Fruit fly (Drosophila melanogaster) whole organism, embryonic: ENCODE measurements around the gene rhea.

Experiments used
- CG10366 ChIP-seq: fragments of 200-800 bp; sonication (Bioruptor generic); IDR thresholded peaks from 2 replicates; pipeline ENCODE4 v1.3.6; 2022; ENCODE audit warnings: missing biosample characterization, missing genetic modification characterization
- CG11247 ChIP-seq: fragments of 200-800 bp; sonication (Bioruptor generic); IDR thresholded peaks from 2 replicates; pipeline ENCODE4 v1.3.6; 2022; ENCODE audit warnings: missing biosample characterization, missing genetic modification characterization
- CG11456 ChIP-seq: fragments of 200-800 bp; sonication (Bioruptor generic); IDR thresholded peaks from 3 replicates; pipeline ENCODE4 v1.3.6; 2022; ENCODE audit warnings: missing biosample characterization, missing genetic modification characterization
- CG13775 ChIP-seq: fragments of 200-800 bp; sonication (Bioruptor generic); optimal IDR thresholded peaks from 3 replicates; lab custom pipeline; 2017; ENCODE audit warnings: missing biosample characterization, mild to moderate bottlenecking, missing genetic modification characterization
- CG14441 ChIP-seq: fragments of 200-800 bp; sonication (Bioruptor generic); IDR thresholded peaks from 2 replicates; pipeline ENCODE4 v1.3.6; 2022; ENCODE audit warnings: missing biosample characterization, missing genetic modification characterization
- CG15011 ChIP-seq: fragments of 200-800 bp; sonication (Bioruptor generic); optimal IDR thresholded peaks from 3 replicates; lab custom pipeline; 2018; ENCODE audit warnings: missing biosample characterization, mild to moderate bottlenecking, missing genetic modification characterization
- CG15269 ChIP-seq: fragments of 200-800 bp; sonication (Bioruptor generic); optimal IDR thresholded peaks from 2 replicates; lab custom pipeline; 2018; ENCODE audit warnings: missing biosample characterization, mild to moderate bottlenecking, missing genetic modification characterization, moderate library complexity
- CG1529 ChIP-seq: fragments of 200-800 bp; sonication (Bioruptor generic); optimal IDR thresholded peaks from 3 replicates; lab custom pipeline; 2018; ENCODE audit warnings: missing biosample characterization, missing genetic modification characterization
- CG16863 ChIP-seq: fragments of 200-800 bp; sonication (Bioruptor generic); optimal IDR thresholded peaks from 3 replicates; lab custom pipeline; 2016; ENCODE audit warnings: missing biosample characterization, missing genetic modification characterization
- CG18619 ChIP-seq: fragments of 200-800 bp; sonication (Bioruptor generic); optimal IDR thresholded peaks from 3 replicates; lab custom pipeline; 2017; ENCODE audit warnings: missing biosample characterization, mild to moderate bottlenecking, missing genetic modification characterization
- CG2199 ChIP-seq: fragments of 200-800 bp; sonication (Bioruptor generic); IDR thresholded peaks from 3 replicates; pipeline ENCODE4 v1.3.6; 2022; ENCODE audit warnings: missing biosample characterization, missing genetic modification characterization
- CG2875 ChIP-seq: fragments of 200-800 bp; sonication (Bioruptor generic); optimal IDR thresholded peaks from 2 replicates; lab custom pipeline; 2017; ENCODE audit warnings: missing biosample characterization, mild to moderate bottlenecking, missing genetic modification characterization, missing genetic modification reagents
- CG30431 ChIP-seq: fragments of 200-800 bp; sonication (Bioruptor generic); optimal IDR thresholded peaks from 2 replicates; lab custom pipeline; 2017; ENCODE audit warnings: missing biosample characterization, missing genetic modification characterization
- CG4328 ChIP-seq: fragments of 200-800 bp; sonication (Bioruptor generic); optimal IDR thresholded peaks from 3 replicates; lab custom pipeline; 2017; ENCODE audit warnings: missing biosample characterization, missing genetic modification reagents, missing genetic modification characterization
- CHES-1-like ChIP-seq: fragments of 200-800 bp; sonication (Bioruptor generic); optimal IDR thresholded peaks from 2 replicates; lab custom pipeline; 2016; ENCODE audit warnings: missing biosample characterization, missing genetic modification characterization
- Dad ChIP-seq: fragments of 200-800 bp; sonication (Bioruptor generic); optimal IDR thresholded peaks from 3 replicates; lab custom pipeline; 2016; ENCODE audit warnings: missing biosample characterization, missing genetic modification characterization
- Dip3 ChIP-seq: fragments of 200-800 bp; sonication (Bioruptor generic); optimal IDR thresholded peaks from 3 replicates; lab custom pipeline; 2016; ENCODE audit warnings: missing biosample characterization, missing genetic modification characterization
- Ets65A ChIP-seq: fragments of 200-800 bp; sonication (Bioruptor generic); peaks from one replicate; lab custom pipeline; 2016; ENCODE audit warnings: missing biosample characterization, missing genetic modification characterization
- HLH54F ChIP-seq: fragments of 200-800 bp; sonication (Bioruptor generic); optimal IDR thresholded peaks from 3 replicates; lab custom pipeline; 2016; ENCODE audit warnings: missing biosample characterization, missing genetic modification characterization
- Hr51 ChIP-seq, 2 experiments: fragments of 200-800 bp; sonication (Bioruptor generic); optimal IDR thresholded peaks; 2 replicates in 1 of 2; 3 replicates in 1 of 2; lab custom pipeline; 2016 to 2018; ENCODE audit warnings: missing biosample characterization in 2 of 2, missing genetic modification characterization in 2 of 2, mild to moderate bottlenecking in 1 of 2, moderate library complexity in 1 of 2
- Hsf ChIP-seq: fragments of 200-800 bp; sonication (Bioruptor generic); optimal IDR thresholded peaks from 3 replicates; lab custom pipeline; 2016; ENCODE audit warnings: missing biosample characterization, missing genetic modification characterization
- NFAT ChIP-seq: fragments of 200-800 bp; sonication (Bioruptor generic); IDR thresholded peaks from 2 replicates; pipeline ENCODE4 v1.3.6; 2022; ENCODE audit warnings: missing biosample characterization, missing genetic modification characterization
- Rfx ChIP-seq: fragments of 200-800 bp; sonication (Bioruptor generic); IDR thresholded peaks from 2 replicates; pipeline ENCODE4 v1.3.6; 2022; ENCODE audit warnings: missing biosample characterization, missing genetic modification characterization
- Sin3A ChIP-seq: fragments of >200 bp; optimal IDR thresholded peaks from 2 replicates; lab custom pipeline; 2018
- Sox102F ChIP-seq: fragments of 200-800 bp; sonication (Bioruptor generic); optimal IDR thresholded peaks from 2 replicates; lab custom pipeline; 2018; ENCODE audit warnings: missing biosample characterization, mild to moderate bottlenecking, missing genetic modification characterization, moderate library complexity
- Ssrp ChIP-seq: fragments of 200-800 bp; sonication (Bioruptor generic); optimal IDR thresholded peaks from 2 replicates; lab custom pipeline; 2018; ENCODE audit warnings: missing biosample characterization, mild to moderate bottlenecking, missing genetic modification characterization, moderate library complexity
- Stat92E ChIP-seq, 3 experiments: fragments of >200 bp in 2 of 3; fragments of 200-800 bp in 1 of 3; sonication (Bioruptor generic) in 1 of 3; optimal IDR thresholded peaks; 2 replicates each; lab custom pipeline; 2017 to 2019; ENCODE audit warnings: missing biosample characterization in 3 of 3, missing genetic modification characterization in 3 of 3, mild to moderate bottlenecking in 1 of 3, moderate library complexity in 1 of 3
- Taf1 ChIP-seq: fragments of 200-800 bp; sonication (Bioruptor generic); IDR thresholded peaks from 2 replicates; pipeline ENCODE4 v1.3.6; 2022; ENCODE audit warnings: missing biosample characterization, missing genetic modification characterization
- Xrp1 ChIP-seq: fragments of 200-800 bp; sonication (Bioruptor generic); IDR thresholded peaks from 2 replicates; pipeline ENCODE4 v1.3.6; 2022; ENCODE audit warnings: missing biosample characterization, missing genetic modification characterization
- al ChIP-seq: fragments of 200-800 bp; sonication (Bioruptor generic); IDR thresholded peaks from 2 replicates; pipeline ENCODE4 v1.3.6; 2022; ENCODE audit warnings: missing biosample characterization, missing genetic modification characterization
- aop ChIP-seq: fragments of 200-800 bp; sonication (Bioruptor generic); IDR thresholded peaks from 2 replicates; pipeline ENCODE4 v1.3.6; 2022; ENCODE audit warnings: missing biosample characterization, missing genetic modification characterization
- chinmo ChIP-seq: fragments of 200-800 bp; sonication (Bioruptor generic); IDR thresholded peaks from 4 replicates; pipeline ENCODE4 v1.3.6; 2022; ENCODE audit warnings: missing biosample characterization, missing genetic modification characterization; ENCODE audit not compliant: partially characterized antibody
- exex ChIP-seq: fragments of 200-800 bp; sonication (Bioruptor generic); optimal IDR thresholded peaks from 4 replicates; lab custom pipeline; 2018; ENCODE audit warnings: missing biosample characterization, mild to moderate bottlenecking, missing genetic modification characterization, moderate library complexity
- eyg ChIP-seq: fragments of 200-800 bp; sonication (Bioruptor generic); optimal IDR thresholded peaks from 3 replicates; lab custom pipeline; 2016; ENCODE audit warnings: missing biosample characterization, missing genetic modification characterization
- fd96Cb ChIP-seq: fragments of 200-800 bp; sonication (Bioruptor generic); optimal IDR thresholded peaks from 2 replicates; lab custom pipeline; 2018; ENCODE audit warnings: missing biosample characterization, mild to moderate bottlenecking, missing genetic modification characterization, moderate library complexity
- fu2 ChIP-seq: fragments of 200-800 bp; sonication (Bioruptor generic); optimal IDR thresholded peaks from 2 replicates; lab custom pipeline; 2016; ENCODE audit warnings: missing biosample characterization, missing genetic modification characterization
- grau ChIP-seq: fragments of 200-800 bp; optimal IDR thresholded peaks from 3 replicates; lab custom pipeline; 2019; ENCODE audit warnings: missing biosample characterization, mild to moderate bottlenecking, missing genetic modification characterization, moderate library complexity
- hkb ChIP-seq, 2 experiments: fragments of 200-800 bp in 1 of 2; fragments of >200 bp in 1 of 2; sonication (Bioruptor generic) in 1 of 2; IDR thresholded peaks in 1 of 2; optimal IDR thresholded peaks in 1 of 2; 2 replicates each; pipeline versions ENCODE4 v1.3.6 to Lab custom; 2017 to 2022; ENCODE audit warnings: missing biosample characterization in 1 of 2, missing genetic modification characterization in 1 of 2
- jigr1 ChIP-seq: fragments of 200-800 bp; sonication (Bioruptor generic); IDR thresholded peaks from 3 replicates; pipeline ENCODE4 v1.3.6; 2022; ENCODE audit warnings: missing biosample characterization, missing genetic modification characterization
- lbe ChIP-seq: fragments of 200-800 bp; sonication (Bioruptor generic); optimal IDR thresholded peaks from 2 replicates; lab custom pipeline; 2016; ENCODE audit warnings: missing biosample characterization, mild to moderate bottlenecking, missing genetic modification characterization
- lilli ChIP-seq: fragments of 200-800 bp; sonication (Bioruptor generic); optimal IDR thresholded peaks from 3 replicates; lab custom pipeline; 2016; ENCODE audit warnings: missing biosample characterization, missing genetic modification characterization
- maf-S ChIP-seq: fragments of 200-800 bp; sonication (Bioruptor generic); optimal IDR thresholded peaks from 2 replicates; lab custom pipeline; 2016; ENCODE audit warnings: missing biosample characterization, missing genetic modification characterization
- mirr ChIP-seq: fragments of 200-800 bp; sonication (Bioruptor generic); optimal IDR thresholded peaks from 3 replicates; lab custom pipeline; 2018; ENCODE audit warnings: missing biosample characterization, mild to moderate bottlenecking, missing genetic modification characterization
- nerfin-1 ChIP-seq: fragments of 200-800 bp; sonication (Bioruptor generic); optimal IDR thresholded peaks from 3 replicates; lab custom pipeline; 2019; ENCODE audit warnings: missing biosample characterization, mild to moderate bottlenecking, missing genetic modification characterization, moderate library complexity
- sens ChIP-seq: fragments of 200-800 bp; sonication (Bioruptor generic); peaks from one replicate; lab custom pipeline; 2016; ENCODE audit warnings: missing biosample characterization, missing genetic modification characterization
- tap ChIP-seq: fragments of 200-800 bp; optimal IDR thresholded peaks from 3 replicates; lab custom pipeline; 2019; ENCODE audit warnings: missing biosample characterization, mild to moderate bottlenecking, missing genetic modification characterization, moderate library complexity
- tna ChIP-seq: fragments of 200-800 bp; sonication (Bioruptor generic); IDR thresholded peaks from 2 replicates; pipeline ENCODE4 v1.3.6; 2022; ENCODE audit warnings: missing biosample characterization, missing genetic modification characterization; ENCODE audit not compliant: partially characterized antibody
- tup ChIP-seq: fragments of 200-800 bp; sonication (Bioruptor generic); optimal IDR thresholded peaks from 2 replicates; lab custom pipeline; 2016; ENCODE audit warnings: missing biosample characterization, mild to moderate bottlenecking, missing genetic modification characterization, moderate library complexity

Gene rhea

dm6 chr3L:8525691-8526421 lies 18.9 kb upstream of the rhea start (continued):
- TF ChIP-seq CG2875 (peak; percentile 25), Sox102F (GFP tag; lab: Kevin White, UChicago) (peak; percentile 22), CG4328 (GFP tag; lab: Kevin White, UChicago) (peak; percentile 28), grau (peak; percentile 62), CG2199 (GFP tag; lab: Robert Waterston, UW) (0 out of 3 replicates have a peak, but pooled peaks have one; percentile 37), nerfin-1 (tag; lab: Kevin White, UChicago) (peak; percentile 8), CG14441 (GFP tag; lab: Robert Waterston, UW) (0 out of 2 replicates have a peak, but pooled peaks have one; percentile 6), Ssrp (tag; lab: Kevin White, UChicago) (no peak), CG13775 (GFP tag; lab: Kevin White, UChicago) (peak; percentile 29), tup (GFP tag; lab: Kevin White, UChicago) (no peak), Hsf (peak; percentile 33), Hr51 (GFP tag; optimal IDR thresholded peaks at IDR 0.05; lab: Kevin White, UChicago) (peak in 1 of 2 experiments; percentile 49), Dip3 (peak; percentile 51), CG18619 (GFP tag; lab: Kevin White, UChicago) (peak; percentile 56), exex (tag; lab: Kevin White, UChicago) (peak; percentile 99), CG15269 (peak; percentile 38), maf-S (peak; percentile 1), eyg (GFP tag; lab: Kevin White, UChicago) (peak; percentile 27), aop (GFP tag; lab: Robert Waterston, UW) (no peak), CG16863 (peak; percentile 1), CHES-1-like (GFP tag; lab: Kevin White, UChicago) (peak; percentile 23), HLH54F (GFP tag; lab: Kevin White, UChicago) (peak; percentile 38), Ets65A (GFP tag; lab: Kevin White, UChicago) (peak; percentile 48), NFAT (GFP tag; lab: Robert Waterston, UW) (no peak), CG15011 (GFP tag; lab: Kevin White, UChicago) (peak; percentile 48), al (GFP tag; lab: Robert Waterston, UW) (peak; percentile 30; the same call in 1 of the 2 replicates)

DNA sequence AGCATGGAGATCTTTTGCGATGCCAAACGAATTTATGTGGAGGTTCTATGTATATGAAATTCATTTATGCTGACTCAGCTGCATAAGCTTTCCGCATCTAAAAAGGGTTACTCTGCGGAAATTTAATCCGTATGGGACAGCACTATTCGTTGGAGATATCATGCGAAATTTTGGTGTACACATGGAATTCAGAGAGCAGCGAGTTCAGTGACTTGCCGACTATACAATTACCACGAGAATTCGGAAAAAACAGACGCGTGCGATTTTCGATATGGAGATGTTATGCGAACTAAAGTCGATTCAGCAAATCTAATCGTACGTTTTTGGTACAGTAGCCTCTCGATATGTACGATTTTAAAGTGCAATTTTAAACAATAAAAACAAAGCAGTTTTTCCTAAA lies 17.0 kb upstream of the rhea start:
- TF ChIP-seq CG2199 (GFP tag; lab: Robert Waterston, UW) (peak; percentile 20; the same call in 1 of the 3 replicates), tna (peak; percentile 27; the same call in 1 of the 2 replicates), CG11456 (GFP tag; lab: Robert Waterston, UW) (no peak), CG1529 (peak; percentile 69), grau (peak; percentile 41), hkb (optimal IDR thresholded peaks at IDR 0.05; lab: Kevin White, UChicago) (no peak), hkb (GFP tag; IDR thresholded peaks at IDR 0.05; lab: Robert Waterston, UW) (no peak)
- TF ChIP-seq, all 482 proteins: peak for 4

dm6 chr3L:8528546-8528945 lies 16.3 kb upstream of the rhea start:
- no peak for TF ChIP-seq lilli
- TF ChIP-seq fu2 (GFP tag; lab: Kevin White, UChicago): no peak
- TF ChIP-seq CG10366 (GFP tag; lab: Robert Waterston, UW): no peak
- TF ChIP-seq CG30431 (GFP tag; lab: Kevin White, UChicago): no peak
- TF ChIP-seq tap: no peak
- no peak for TF ChIP-seq mirr (GFP tag; lab: Kevin White, UChicago)
- TF ChIP-seq CG11247 (GFP tag; lab: Robert Waterston, UW): 0 out of 2 replicates have a peak, but pooled peaks have one; percentile 6
- TF ChIP-seq chinmo: peak; percentile 55; the same call in 1 of the 4 replicates
- 0 out of 2 replicates have a peak, but pooled peaks have one; percentile 8 for TF ChIP-seq Xrp1 (GFP tag; lab: Robert Waterston, UW)
- TF ChIP-seq sens (GFP tag; lab: Kevin White, UChicago): peak; percentile 74
- TF ChIP-seq CG15011 (GFP tag; lab: Kevin White, UChicago): no peak
- peak; percentile 3 for TF ChIP-seq lbe (GFP tag; lab: Kevin White, UChicago)
- no peak for TF ChIP-seq fd96Cb (tag; lab: Kevin White, UChicago)
- no peak for TF ChIP-seq Rfx (GFP tag; lab: Robert Waterston, UW)
- TF ChIP-seq Taf1 (GFP tag; lab: Robert Waterston, UW): no peak
- TF ChIP-seq Dad (GFP tag; lab: Kevin White, UChicago): no peak
- TF ChIP-seq jigr1 (GFP tag; lab: Robert Waterston, UW): no peak
- no peak for TF ChIP-seq Stat92E (GFP tag; optimal IDR thresholded peaks at IDR 0.05; lab: Kevin White, UChicago)
- no peak for TF ChIP-seq Sin3A (lab: Kevin White, UChicago)
